Fruit fly (Drosophila melanogaster): ENCODE data around the gene Tpi.

DNA sequence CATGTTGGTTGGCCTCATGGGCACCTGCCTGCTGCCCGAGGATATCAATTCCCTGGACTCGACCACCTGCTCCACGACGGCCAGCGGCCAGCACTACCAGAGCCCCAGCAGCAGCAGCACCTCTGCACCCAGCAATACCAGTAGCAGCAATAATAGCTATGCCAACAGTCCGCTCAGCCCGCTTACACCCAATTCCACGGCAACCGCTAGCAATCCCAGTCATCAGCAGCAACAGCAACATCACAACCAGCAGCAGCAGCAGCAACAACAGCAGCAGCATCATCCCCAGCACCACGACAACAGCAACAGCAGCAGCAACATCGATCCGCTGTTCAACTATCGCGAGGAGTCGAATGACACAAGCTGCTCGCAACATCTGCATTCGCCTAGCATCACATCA is 25.0 kb downstream of the Tpi start:
- TF ChIP-seq Xbp1 (GFP tag; optimal IDR thresholded peaks at IDR 0.05) (no peak), p53 (GFP tag; optimal IDR thresholded peaks at IDR 0.05) (no peak), insv (GFP tag; optimal IDR thresholded peaks at IDR 0.05) (no peak), CG8478 (optimal IDR thresholded peaks at IDR 0.05) (no peak), run (tag; optimal IDR thresholded peaks at IDR 0.05) (no peak), CG17802 (tag; optimal IDR thresholded peaks at IDR 0.05) (no peak), CG2202 (tag; optimal IDR thresholded peaks at IDR 0.05) (no peak), CG10267 (tag; optimal IDR thresholded peaks at IDR 0.05) (no peak), h (optimal IDR thresholded peaks at IDR 0.05) (no peak), cad (GFP tag; optimal IDR thresholded peaks at IDR 0.05) (no peak), CG9215 (GFP tag; IDR thresholded peaks at IDR 0.05) (no peak), unc-4 (GFP tag; IDR thresholded peaks at IDR 0.05; ENCODE audit: partially characterized antibody) (no peak), Hr39 (optimal IDR thresholded peaks at IDR 0.05) (no peak), gt (GFP tag; IDR thresholded peaks at IDR 0.05) (no peak)
